Fruit fly (Drosophila melanogaster) whole organism, embryonic: ENCODE measurements around the gene srl.

Source experiments
- ATbp ChIP-seq: fragments of 200-800 bp; sonication (Bioruptor generic); optimal IDR thresholded peaks from 2 replicates; lab custom pipeline; 2017; ENCODE audit warnings: missing biosample characterization, mild to moderate bottlenecking, missing genetic modification characterization, missing genetic modification reagents
- Antp ChIP-seq: fragments of 200-800 bp; sonication (Bioruptor generic); optimal IDR thresholded peaks from 3 replicates; lab custom pipeline; 2016; ENCODE audit warnings: missing biosample characterization, missing genetic modification characterization
- Bdp1 ChIP-seq: fragments of 200-800 bp; sonication (Bioruptor generic); optimal IDR thresholded peaks from 3 replicates; lab custom pipeline; 2016; ENCODE audit warnings: missing biosample characterization, missing genetic modification characterization
- CG10147 ChIP-seq: fragments of 200-800 bp; sonication (Bioruptor generic); optimal IDR thresholded peaks from 2 replicates; lab custom pipeline; 2019; ENCODE audit warnings: missing biosample characterization, mild to moderate bottlenecking, missing genetic modification characterization, moderate library complexity
- CG10274 ChIP-seq: fragments of 200-800 bp; sonication (Bioruptor generic); optimal IDR thresholded peaks from 3 replicates; lab custom pipeline; 2017; ENCODE audit warnings: missing biosample characterization, mild to moderate bottlenecking, missing genetic modification characterization
- CG11695 ChIP-seq: fragments of 200-800 bp; sonication (Bioruptor generic); IDR thresholded peaks from 3 replicates; pipeline ENCODE4 v1.3.6; 2022; ENCODE audit warnings: missing biosample characterization, missing genetic modification characterization
- CG12236 ChIP-seq: fragments of 200-800 bp; sonication (Bioruptor generic); optimal IDR thresholded peaks from 2 replicates; lab custom pipeline; 2016; ENCODE audit warnings: missing biosample characterization, missing genetic modification characterization
- CG13287 ChIP-seq: fragments of 200-800 bp; sonication (Bioruptor generic); IDR thresholded peaks from 2 replicates; pipeline ENCODE4 v1.3.6; 2022; ENCODE audit warnings: missing biosample characterization, missing genetic modification characterization; ENCODE audit not compliant: partially characterized antibody
- CG13624 ChIP-seq: fragments of 200-800 bp; sonication (Bioruptor generic); optimal IDR thresholded peaks from 2 replicates; lab custom pipeline; 2016; ENCODE audit warnings: missing biosample characterization, missing genetic modification characterization
- CG15269 ChIP-seq: fragments of 200-800 bp; sonication (Bioruptor generic); optimal IDR thresholded peaks from 2 replicates; lab custom pipeline; 2018; ENCODE audit warnings: missing biosample characterization, mild to moderate bottlenecking, missing genetic modification characterization, moderate library complexity
- CG16779 ChIP-seq: fragments of 200-800 bp; sonication (Bioruptor generic); IDR thresholded peaks from 2 replicates; pipeline ENCODE4 v1.3.6; 2022; ENCODE audit warnings: missing biosample characterization, missing genetic modification characterization
- CG17612 ChIP-seq: fragments of 200-800 bp; sonication (Bioruptor generic); IDR thresholded peaks from 2 replicates; pipeline ENCODE4 v1.3.6; 2022; ENCODE audit warnings: missing biosample characterization, missing genetic modification characterization
- CG1832 ChIP-seq: fragments of 200-800 bp; sonication (Bioruptor generic); optimal IDR thresholded peaks from 2 replicates; lab custom pipeline; 2017; ENCODE audit warnings: missing biosample characterization, mild to moderate bottlenecking, missing genetic modification characterization, inconsistent platforms
- CG31441 ChIP-seq: fragments of 200-800 bp; sonication (Bioruptor generic); IDR thresholded peaks from 2 replicates; pipeline ENCODE4 v1.3.6; 2022; ENCODE audit warnings: missing biosample characterization, missing genetic modification characterization
- CG5953 ChIP-seq: fragments of 200-800 bp; sonication (Bioruptor generic); IDR thresholded peaks from 2 replicates; pipeline ENCODE4 v1.3.6; 2022; ENCODE audit warnings: missing biosample characterization, missing genetic modification characterization
- CG6791 ChIP-seq: fragments of 200-800 bp; sonication (Bioruptor generic); IDR thresholded peaks from 3 replicates; pipeline ENCODE4 v1.3.6; 2022; ENCODE audit warnings: missing biosample characterization, missing genetic modification characterization; ENCODE audit not compliant: partially characterized antibody
- CG8359 ChIP-seq: fragments of 200-800 bp; sonication (Bioruptor generic); optimal IDR thresholded peaks from 2 replicates; lab custom pipeline; 2017; ENCODE audit warnings: missing biosample characterization, mild to moderate bottlenecking, missing genetic modification characterization, borderline replicate concordance
- Ets65A ChIP-seq: fragments of 200-800 bp; sonication (Bioruptor generic); peaks from one replicate; lab custom pipeline; 2016; ENCODE audit warnings: missing biosample characterization, missing genetic modification characterization
- Fer2 ChIP-seq: fragments of 200-800 bp; sonication (Bioruptor generic); optimal IDR thresholded peaks from 2 replicates; lab custom pipeline; 2018; ENCODE audit warnings: missing biosample characterization, mild to moderate bottlenecking, missing genetic modification characterization, moderate library complexity
- Hsf ChIP-seq: fragments of 200-800 bp; sonication (Bioruptor generic); optimal IDR thresholded peaks from 3 replicates; lab custom pipeline; 2016; ENCODE audit warnings: missing biosample characterization, missing genetic modification characterization
- Lim3 ChIP-seq: fragments of 200-800 bp; sonication (Bioruptor generic); IDR thresholded peaks from 2 replicates; pipeline ENCODE4 v1.3.6; 2022; ENCODE audit warnings: missing biosample characterization, missing genetic modification characterization
- Mes4 ChIP-seq: fragments of 200-800 bp; sonication (Bioruptor generic); optimal IDR thresholded peaks from 2 replicates; lab custom pipeline; 2016; ENCODE audit warnings: missing biosample characterization, missing genetic modification characterization
- Ssrp ChIP-seq: fragments of 200-800 bp; sonication (Bioruptor generic); optimal IDR thresholded peaks from 2 replicates; lab custom pipeline; 2018; ENCODE audit warnings: missing biosample characterization, mild to moderate bottlenecking, missing genetic modification characterization, moderate library complexity
- Xbp1 ChIP-seq: fragments of 200-800 bp; sonication (Bioruptor generic); optimal IDR thresholded peaks from 3 replicates; lab custom pipeline; 2016; ENCODE audit warnings: missing biosample characterization, mild to moderate bottlenecking, missing genetic modification characterization
- ara ChIP-seq: fragments of 200-800 bp; sonication (Bioruptor generic); IDR thresholded peaks from 2 replicates; pipeline ENCODE4 v1.3.6; 2022; ENCODE audit warnings: missing biosample characterization, missing genetic modification characterization
- ato ChIP-seq: fragments of 200-800 bp; sonication (Bioruptor generic); IDR thresholded peaks from 2 replicates; pipeline ENCODE4 v1.3.6; 2022; ENCODE audit warnings: missing biosample characterization, missing genetic modification characterization; ENCODE audit not compliant: partially characterized antibody
- cato ChIP-seq: fragments of 200-800 bp; sonication (Bioruptor generic); optimal IDR thresholded peaks from 2 replicates; lab custom pipeline; 2016; ENCODE audit warnings: missing biosample characterization, missing genetic modification characterization, borderline replicate concordance
- chm ChIP-seq: fragments of 200-800 bp; sonication (Bioruptor generic); IDR thresholded peaks from 2 replicates; pipeline ENCODE4 v1.3.6; 2022; ENCODE audit warnings: missing biosample characterization, missing genetic modification characterization
- croc ChIP-seq: fragments of 200-800 bp; sonication (Bioruptor generic); conservative IDR thresholded peaks from 3 replicates; pipeline ENCODE4 v1.3.6; 2022; ENCODE audit warnings: missing biosample characterization, missing genetic modification characterization
- dan ChIP-seq: fragments of 200-800 bp; sonication (Bioruptor generic); IDR thresholded peaks from 2 replicates; pipeline ENCODE4 v1.3.6; 2022; ENCODE audit warnings: missing biosample characterization, missing genetic modification characterization
- dysf ChIP-seq: fragments of 200-800 bp; sonication (Bioruptor generic); IDR thresholded peaks from 3 replicates; pipeline ENCODE4 v1.3.6; 2022; ENCODE audit warnings: missing biosample characterization, missing genetic modification characterization
- ewg ChIP-seq: fragments of 200-800 bp; sonication (Bioruptor generic); optimal IDR thresholded peaks from 3 replicates; lab custom pipeline; 2017; ENCODE audit warnings: mild to moderate bottlenecking, missing biosample characterization, missing genetic modification reagents, missing genetic modification characterization
- gcm ChIP-seq: fragments of 200-800 bp; sonication (Bioruptor generic); optimal IDR thresholded peaks from 2 replicates; lab custom pipeline; 2019; ENCODE audit warnings: missing biosample characterization, mild to moderate bottlenecking, missing genetic modification characterization, moderate library complexity
- grau ChIP-seq: fragments of 200-800 bp; optimal IDR thresholded peaks from 3 replicates; lab custom pipeline; 2019; ENCODE audit warnings: missing biosample characterization, mild to moderate bottlenecking, missing genetic modification characterization, moderate library complexity
- hkb ChIP-seq, 2 experiments: fragments of 200-800 bp in 1 of 2; fragments of >200 bp in 1 of 2; sonication (Bioruptor generic) in 1 of 2; IDR thresholded peaks in 1 of 2; optimal IDR thresholded peaks in 1 of 2; 2 replicates each; pipeline versions ENCODE4 v1.3.6 to Lab custom; 2017 to 2022; ENCODE audit warnings: missing biosample characterization in 1 of 2, missing genetic modification characterization in 1 of 2
- ind ChIP-seq: fragments of 200-800 bp; sonication (Bioruptor generic); optimal IDR thresholded peaks from 3 replicates; lab custom pipeline; 2016; ENCODE audit warnings: missing biosample characterization, missing genetic modification characterization
- inv ChIP-seq: fragments of 200-800 bp; sonication (Bioruptor generic); IDR thresholded peaks from 2 replicates; pipeline ENCODE4 v1.3.6; 2022; ENCODE audit warnings: missing biosample characterization, missing genetic modification characterization; ENCODE audit not compliant: partially characterized antibody
- lmd ChIP-seq: fragments of 200-800 bp; sonication (Bioruptor generic); IDR thresholded peaks from 2 replicates; pipeline ENCODE4 v1.3.6; 2022; ENCODE audit warnings: missing biosample characterization, missing genetic modification characterization
- pum ChIP-seq: fragments of 200-800 bp; sonication (Bioruptor generic); optimal IDR thresholded peaks from 2 replicates; lab custom pipeline; 2016; ENCODE audit warnings: missing biosample characterization, missing genetic modification characterization
- ranshi ChIP-seq: fragments of 200-800 bp; sonication (Bioruptor generic); IDR thresholded peaks from 2 replicates; pipeline ENCODE4 v1.3.6; 2022; ENCODE audit warnings: missing biosample characterization, missing genetic modification characterization
- row ChIP-seq: fragments of 200-800 bp; sonication (Bioruptor generic); IDR thresholded peaks from 3 replicates; pipeline ENCODE4 v1.3.6; 2022; ENCODE audit warnings: missing biosample characterization, missing genetic modification characterization
- tup ChIP-seq: fragments of 200-800 bp; sonication (Bioruptor generic); optimal IDR thresholded peaks from 2 replicates; lab custom pipeline; 2016; ENCODE audit warnings: missing biosample characterization, mild to moderate bottlenecking, missing genetic modification characterization, moderate library complexity
- tx ChIP-seq: fragments of 200-800 bp; sonication (Bioruptor generic); optimal IDR thresholded peaks from 2 replicates; lab custom pipeline; 2016; ENCODE audit warnings: missing biosample characterization, missing genetic modification characterization
- vfl ChIP-seq: fragments of 200-800 bp; sonication (Bioruptor generic); optimal IDR thresholded peaks from 2 replicates; lab custom pipeline; 2016; ENCODE audit warnings: missing biosample characterization, missing genetic modification characterization
- wdn ChIP-seq: fragments of 200-800 bp; sonication (Bioruptor generic); IDR thresholded peaks from 2 replicates; pipeline ENCODE4 v1.3.6; 2022; ENCODE audit warnings: missing biosample characterization, missing genetic modification characterization
- zen2 ChIP-seq: fragments of 200-800 bp; sonication (Bioruptor generic); IDR thresholded peaks from 3 replicates; pipeline ENCODE4 v1.3.6; 2022; ENCODE audit warnings: missing biosample characterization, missing genetic modification characterization; ENCODE audit not compliant: partially characterized antibody

Gene srl

DNA sequence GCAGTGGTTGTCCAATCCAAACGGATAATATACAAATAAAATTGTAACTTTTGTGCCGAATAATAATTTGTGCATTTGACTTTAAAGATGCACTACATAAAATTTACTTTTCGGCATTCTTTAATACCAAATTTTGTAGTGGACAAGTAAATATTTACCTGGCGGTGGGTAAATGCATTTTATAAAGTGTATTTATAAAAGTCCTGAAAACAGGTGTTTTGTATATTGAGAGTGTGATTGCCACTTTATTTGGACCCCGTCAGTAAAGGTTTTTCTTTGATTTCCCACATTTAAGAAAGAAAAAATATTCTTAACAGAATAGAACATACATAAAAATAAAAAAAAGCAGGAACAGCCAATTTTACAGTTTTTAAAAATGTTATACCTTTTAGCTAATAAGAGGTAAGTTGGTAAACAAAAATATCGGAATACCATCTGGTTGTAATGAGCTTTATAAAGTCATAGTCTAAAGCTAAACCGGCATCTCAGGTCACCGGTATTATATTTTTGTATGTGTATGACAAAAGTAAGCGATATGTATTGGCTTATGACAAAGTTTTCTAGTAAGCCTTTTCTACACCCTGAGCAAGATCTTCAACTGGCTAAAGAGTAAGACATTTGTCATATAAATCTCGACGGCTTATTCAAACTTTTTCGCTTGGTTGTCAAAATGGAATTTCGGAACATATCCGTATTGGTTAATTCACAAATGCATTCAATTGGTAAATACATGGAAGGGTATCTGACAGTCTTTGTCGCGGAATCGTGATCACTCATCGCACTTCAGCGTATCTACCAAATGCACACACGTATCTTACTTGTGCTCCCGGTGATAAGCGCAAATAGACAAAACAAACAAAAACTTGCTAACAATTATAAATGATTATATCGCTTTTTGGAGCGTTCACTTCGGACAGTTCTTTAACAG lies 34.2 kb downstream of the srl start (continued):
- TF ChIP-seq Antp (GFP tag; lab: Kevin White, UChicago) (peak; percentile 90), wdn (GFP tag; lab: Robert Waterston, UW) (peak; percentile 75), CG10274 (GFP tag; lab: Kevin White, UChicago) (peak; percentile 92), lmd (GFP tag; lab: Robert Waterston, UW) (peak; percentile 88), dan (GFP tag; lab: Robert Waterston, UW) (no peak), grau (tag; lab: Kevin White, UChicago) (peak; percentile 90), hkb (optimal IDR thresholded peaks at IDR 0.05; lab: Kevin White, UChicago) (no peak), hkb (GFP tag; IDR thresholded peaks at IDR 0.05; lab: Robert Waterston, UW) (peak; percentile 94), CG13624 (GFP tag; lab: Kevin White, UChicago) (peak; percentile 93), inv (GFP tag; lab: Robert Waterston, UW) (no peak), croc (GFP tag; lab: Robert Waterston, UW) (peak; percentile 41; the same call in 1 of the 3 replicates), Ssrp (tag; lab: Kevin White, UChicago) (peak; percentile 76), cato (peak; percentile 62), CG13287 (0 out of 2 replicates have a peak, but pooled peaks have one; percentile 16), chm (GFP tag; lab: Robert Waterston, UW) (peak; percentile 17; the same call in 1 of the 2 replicates), CG10147 (GFP tag; lab: Kevin White, UChicago) (peak; percentile 89), Xbp1 (peak; percentile 87), Fer2 (tag; lab: Kevin White, UChicago) (peak; percentile 30), CG15269 (peak; percentile 92), row (GFP tag; lab: Robert Waterston, UW) (peak; percentile 96), CG11695 (peak; percentile 91), ind (GFP tag; lab: Kevin White, UChicago) (peak; percentile 91), CG17612 (GFP tag; lab: Robert Waterston, UW) (peak; percentile 48; the same call in 1 of the 2 replicates), CG6791 (GFP tag; lab: Robert Waterston, UW) (no peak), vfl (GFP tag; lab: Kevin White, UChicago) (peak; percentile 80), CG12236 (GFP tag; lab: Kevin White, UChicago) (peak; percentile 65), dysf (peak; percentile 94), CG5953 (GFP tag; lab: Robert Waterston, UW) (peak; percentile 85), tup (GFP tag; lab: Kevin White, UChicago) (peak; percentile 66), zen2 (no peak), Ets65A (GFP tag; lab: Kevin White, UChicago) (peak; percentile 99), CG31441 (GFP tag; lab: Robert Waterston, UW) (peak; percentile 91), ara (peak; percentile 76; the same call in 1 of the 2 replicates), Lim3 (GFP tag; lab: Robert Waterston, UW) (peak; percentile 77; the same call in 1 of the 2 replicates), tx (GFP tag; lab: Kevin White, UChicago) (peak; percentile 84), CG1832 (no peak), gcm (GFP tag; lab: Kevin White, UChicago) (peak; percentile 66), Mes4 (GFP tag; lab: Kevin White, UChicago) (peak; percentile 81), ranshi (GFP tag; lab: Robert Waterston, UW) (peak; percentile 88; the same call in 1 of the 2 replicates), CG8359 (peak; percentile 65), ato (GFP tag; lab: Robert Waterston, UW) (no peak), Hsf (GFP tag; lab: Kevin White, UChicago) (peak; percentile 91), ewg (GFP tag; lab: Kevin White, UChicago) (peak; percentile 77), ATbp (GFP tag; lab: Kevin White, UChicago) (peak; percentile 86), CG16779 (GFP tag; lab: Robert Waterston, UW) (peak; percentile 28; the same call in 1 of the 2 replicates), pum (GFP tag; lab: Kevin White, UChicago) (peak; percentile 83), Bdp1 (GFP tag; lab: Kevin White, UChicago) (peak; percentile 68)
